Fruit fly (Drosophila melanogaster) Kc167 (cell line): ENCODE data around the gene Tnpo-SR.

ENCODE experiments used
- Myc ChIP-seq: fragments of >200 bp; optimal IDR thresholded peaks from 2 replicates; lab custom pipeline; 2017; ENCODE audit warnings: missing external identifiers
- Sin3A ChIP-seq: fragments of >200 bp; optimal IDR thresholded peaks from 2 replicates; lab custom pipeline; 2018; ENCODE audit warnings: missing external identifiers
- h ChIP-seq: fragments of >200 bp; optimal IDR thresholded peaks from 3 replicates; lab custom pipeline; 2018; ENCODE audit warnings: missing external identifiers
- insv ChIP-seq: fragments of >200 bp; optimal IDR thresholded peaks from 3 replicates; lab custom pipeline; 2018; ENCODE audit warnings: missing external identifiers
- psq ChIP-seq: fragments of >200 bp; optimal IDR thresholded peaks from 2 replicates; lab custom pipeline; 2017; ENCODE audit warnings: missing external identifiers
- ttk ChIP-seq: sonication (Bioruptor generic); optimal IDR thresholded peaks from 2 replicates; lab custom pipeline; 2017; ENCODE audit warnings: missing external identifiers

Gene Tnpo-SR

DNA sequence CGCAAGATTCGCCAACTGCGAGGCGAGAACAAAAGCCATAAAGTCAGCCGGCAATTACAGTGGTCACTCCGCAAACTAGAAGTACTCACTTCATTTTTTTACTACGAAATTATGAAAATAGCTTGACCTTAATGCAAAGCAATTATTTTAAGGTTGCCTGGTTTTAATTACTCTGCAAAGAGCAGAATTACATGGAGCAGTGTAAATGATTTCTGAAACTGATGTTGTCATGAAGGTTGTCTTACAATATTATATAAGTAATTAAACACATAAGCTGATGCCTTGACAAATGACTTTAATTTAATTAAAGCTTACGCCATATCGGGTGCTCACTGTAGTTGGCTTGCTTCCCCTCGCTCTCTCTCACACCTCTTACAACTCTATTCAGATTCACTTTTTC lies 25.5 kb upstream of the Tnpo-SR start:
- TF ChIP-seq ttk: no peak
- no peak for TF ChIP-seq Myc (lab: Kevin White, UChicago)
- TF ChIP-seq psq (lab: Kevin White, UChicago): no peak

DNA sequence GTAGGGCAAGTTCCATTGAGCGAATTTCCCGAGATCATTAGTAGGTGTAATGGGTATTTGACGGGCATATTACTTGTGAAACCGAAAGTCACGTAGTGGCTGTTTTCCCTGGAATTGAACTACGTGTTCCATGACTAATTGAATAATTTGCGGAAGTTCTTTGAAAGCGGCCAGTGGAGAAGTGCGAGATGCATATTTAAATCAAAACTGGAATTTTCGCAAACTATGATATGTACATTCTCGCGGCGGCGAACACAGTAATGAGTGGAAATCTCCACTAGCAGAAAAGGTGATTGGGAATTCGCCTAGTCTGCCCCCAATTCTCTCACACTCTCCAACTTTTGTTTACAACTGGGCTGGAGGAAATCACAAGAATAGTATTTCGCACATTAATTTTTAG lies 24.8 kb upstream of the Tnpo-SR start:
- TF ChIP-seq Sin3A (lab: Kevin White, UChicago): no peak

DNA sequence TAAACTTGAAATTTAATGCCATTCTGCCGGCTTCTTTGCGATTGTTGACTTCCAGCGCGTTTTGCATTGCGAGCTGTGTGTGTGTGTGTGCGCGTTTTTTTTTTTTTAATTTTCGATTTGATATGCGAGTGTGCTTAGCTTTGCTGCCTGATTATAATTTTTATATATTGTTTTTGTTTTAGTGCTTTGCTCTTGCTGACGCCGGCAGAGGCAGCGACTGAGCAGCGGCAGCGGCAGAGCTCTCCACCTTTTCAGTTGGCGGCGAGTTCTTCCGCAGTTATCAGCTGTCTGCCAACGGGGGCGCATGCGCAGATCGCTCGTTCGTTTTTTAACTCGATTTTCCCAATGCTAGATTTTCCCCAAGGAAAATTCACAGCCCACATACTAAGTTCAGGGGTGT lies 24.2 kb upstream of the Tnpo-SR start:
- TF ChIP-seq insv (lab: Kevin White, UChicago) (no peak), Myc (lab: Kevin White, UChicago) (no peak), ttk (no peak), h (lab: Kevin White, UChicago) (no peak), psq (lab: Kevin White, UChicago) (no peak), Sin3A (lab: Kevin White, UChicago) (no peak)

DNA sequence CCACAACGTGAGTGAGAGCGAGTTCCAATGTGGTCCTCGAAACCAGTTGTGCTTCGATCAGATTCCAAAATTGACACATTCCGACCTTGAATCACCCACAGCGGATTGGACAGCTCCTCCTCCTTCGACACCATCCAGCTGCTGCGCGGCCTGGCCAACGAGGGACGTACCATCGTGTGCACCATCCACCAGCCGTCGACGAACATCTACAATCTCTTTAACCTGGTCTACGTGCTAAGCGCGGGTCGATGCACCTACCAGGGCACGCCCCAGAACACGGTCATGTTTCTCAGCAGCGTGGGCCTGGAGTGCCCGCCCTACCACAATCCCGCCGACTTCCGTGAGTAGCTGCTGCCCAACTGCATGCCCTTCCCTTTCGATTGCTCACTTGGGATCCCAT lies 22.2 kb upstream of the Tnpo-SR start:
- TF ChIP-seq h (lab: Kevin White, UChicago): no peak
- no peak for TF ChIP-seq insv (lab: Kevin White, UChicago)
- TF ChIP-seq ttk: no peak
- no peak for TF ChIP-seq psq (lab: Kevin White, UChicago)
- no peak for TF ChIP-seq Sin3A (lab: Kevin White, UChicago)
- TF ChIP-seq Myc (lab: Kevin White, UChicago): no peak

DNA sequence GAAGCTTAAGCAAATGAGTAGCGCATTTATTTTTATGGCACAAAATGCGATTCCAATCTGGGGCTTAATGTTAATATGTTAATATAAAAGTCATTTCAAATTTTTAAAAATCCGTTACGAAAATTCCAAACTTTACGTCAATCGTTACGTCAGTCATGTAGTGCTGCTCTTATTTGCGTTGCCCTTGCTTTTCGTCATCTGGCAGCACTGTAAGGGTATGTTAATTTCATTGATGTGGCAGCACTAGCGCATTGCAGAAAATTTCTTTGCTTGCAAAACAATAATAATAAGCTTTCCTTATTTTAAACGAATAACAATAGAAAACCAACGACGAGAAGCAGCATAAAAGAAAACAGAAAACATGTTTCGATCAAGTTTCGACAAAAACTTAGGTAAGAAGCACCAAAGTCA lies 19.9 kb upstream of the Tnpo-SR start, which contains the start of gene Hrs:
Gene Hrs, plus strand, starts transcription at position 167 of the 411 bp plus-strand sequence.
- no peak for TF ChIP-seq Sin3A (lab: Kevin White, UChicago)
- TF ChIP-seq psq (lab: Kevin White, UChicago): no peak
- TF ChIP-seq Myc (lab: Kevin White, UChicago): no peak
- no peak for TF ChIP-seq ttk
- no peak for TF ChIP-seq insv (lab: Kevin White, UChicago)
- TF ChIP-seq h (lab: Kevin White, UChicago): no peak

DNA sequence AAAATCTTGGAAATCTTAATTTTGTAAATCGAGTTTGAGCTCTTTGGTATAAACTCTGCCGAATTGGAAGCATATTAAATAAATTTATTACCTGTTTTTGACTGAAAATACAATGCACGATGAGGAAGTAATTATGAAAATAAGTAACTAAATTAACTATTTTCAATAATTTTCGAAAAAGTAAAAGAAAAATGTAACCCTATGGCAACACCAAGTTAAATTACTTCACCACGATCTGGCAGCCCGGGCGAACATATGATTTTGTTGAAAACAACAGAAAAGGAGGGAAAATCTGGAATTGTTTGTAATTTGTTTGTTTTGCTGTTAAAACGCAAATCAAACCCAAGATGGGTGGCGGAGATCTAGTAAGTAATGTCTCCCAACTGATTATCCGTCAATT lies 14.9 kb upstream of the Tnpo-SR start, which contains the start of the genes CG9961 and Cwc25:
Gene CG9961, minus strand, starts transcription at position 83 of the 400 bp plus-strand sequence.
Gene Cwc25, plus strand, starts transcription at position 247 of the 400 bp plus-strand sequence.
- TF ChIP-seq insv (lab: Kevin White, UChicago) (no peak), Sin3A (lab: Kevin White, UChicago) (no peak), psq (lab: Kevin White, UChicago) (no peak), ttk (no peak), Myc (lab: Kevin White, UChicago) (no peak), h (lab: Kevin White, UChicago) (no peak)

DNA sequence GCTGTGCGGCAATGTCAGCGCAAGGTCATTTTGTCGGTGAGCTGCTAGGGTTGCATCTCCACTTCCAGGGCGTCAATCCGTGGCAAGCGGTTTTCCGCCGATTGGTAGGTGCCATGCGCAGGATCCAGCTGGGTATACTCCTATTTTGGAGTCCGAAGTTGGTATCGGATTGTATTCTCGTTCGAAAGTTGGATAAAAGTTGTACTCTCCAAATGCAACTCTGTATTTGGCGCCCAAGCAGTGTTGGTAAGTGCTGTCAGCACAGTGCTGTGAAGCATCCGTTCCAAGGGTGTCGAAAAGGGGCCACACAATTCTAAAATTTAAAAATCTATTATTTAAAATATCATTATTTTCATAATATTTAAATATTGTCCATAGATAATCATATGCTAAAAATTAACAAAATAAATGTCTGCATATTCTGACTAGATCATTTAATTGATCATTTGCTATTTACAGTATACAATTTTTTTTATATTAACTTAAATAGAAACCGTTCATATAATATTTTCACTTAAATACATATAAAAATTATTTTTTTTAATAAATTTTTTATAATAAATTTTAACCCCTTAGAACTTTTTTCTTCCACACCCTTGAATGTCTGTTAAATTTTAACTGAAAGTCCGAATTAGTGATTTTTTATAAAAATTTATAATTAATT lies 11.1 kb upstream of the Tnpo-SR start:
- TF ChIP-seq psq (lab: Kevin White, UChicago) (no peak), Sin3A (lab: Kevin White, UChicago) (no peak), ttk (no peak), insv (lab: Kevin White, UChicago) (no peak), h (lab: Kevin White, UChicago) (no peak), Myc (lab: Kevin White, UChicago) (no peak)

DNA sequence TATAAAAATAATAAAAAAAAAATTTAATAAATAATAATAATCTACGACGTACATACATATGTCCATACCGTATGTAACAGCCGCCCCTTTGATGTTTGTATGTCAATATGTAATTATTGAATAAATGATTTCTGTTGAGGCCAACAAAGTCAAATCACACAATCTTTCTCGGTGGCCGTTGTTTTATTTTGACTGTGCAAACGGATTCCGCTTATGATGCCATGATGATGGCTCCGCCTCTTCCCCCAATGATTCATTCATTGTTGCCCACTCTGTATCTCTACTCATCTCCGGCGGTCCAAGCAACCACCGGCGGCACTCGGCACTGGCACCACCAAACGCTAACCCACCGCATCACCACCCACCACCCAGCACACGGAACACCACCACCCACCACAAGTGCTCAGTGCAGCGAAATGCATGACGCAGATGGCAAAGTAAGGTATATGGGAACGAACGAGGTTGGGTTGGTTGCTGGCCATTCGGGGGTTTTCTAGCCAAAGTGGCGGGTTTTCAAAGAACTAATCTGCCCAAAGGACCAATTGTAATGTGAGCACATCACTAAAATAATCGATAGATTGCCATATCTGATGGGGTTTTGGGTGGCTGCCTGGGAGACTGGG lies 10.5 kb upstream of the Tnpo-SR start:
- peak; percentile 23 for TF ChIP-seq ttk
- TF ChIP-seq insv (lab: Kevin White, UChicago): no peak

DNA sequence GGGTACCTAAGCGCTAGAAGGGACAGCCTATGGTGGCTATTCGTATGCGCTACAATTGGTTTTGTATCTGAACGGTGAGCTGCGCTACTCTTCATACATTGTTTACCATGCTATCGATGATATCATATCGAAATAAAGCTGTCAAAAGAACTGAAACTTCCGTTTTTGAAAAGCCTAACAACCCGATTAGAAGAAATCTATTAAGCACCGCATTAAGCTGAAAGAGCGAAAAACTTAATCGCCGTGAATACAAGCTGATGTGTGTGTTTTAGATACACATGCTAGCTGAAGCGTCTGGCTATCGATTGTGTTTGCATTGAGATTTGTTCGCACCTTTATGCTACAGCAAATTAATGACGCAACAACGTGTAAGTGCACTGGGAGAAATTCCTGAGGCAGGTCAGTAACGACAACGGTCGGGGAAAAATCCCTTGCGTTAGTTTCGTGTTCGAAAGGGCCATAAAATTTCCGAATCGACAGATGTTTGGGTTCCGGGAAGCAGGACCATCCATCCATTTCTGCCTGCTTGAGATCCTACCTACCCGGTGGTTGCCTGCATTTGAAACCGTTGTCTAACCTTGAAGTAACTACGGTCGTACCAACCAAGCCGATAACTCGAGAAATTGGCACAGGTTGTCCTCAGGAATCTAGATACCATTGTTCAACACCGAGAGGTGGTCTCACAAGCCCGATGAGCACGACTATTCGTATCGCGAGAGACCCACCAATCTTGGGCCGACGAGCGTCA lies 9.2 kb upstream of the Tnpo-SR start:
- TF ChIP-seq ttk: no peak
- TF ChIP-seq insv (lab: Kevin White, UChicago): no peak
- no peak for TF ChIP-seq h (lab: Kevin White, UChicago)
- TF ChIP-seq Sin3A (lab: Kevin White, UChicago): no peak
- TF ChIP-seq psq (lab: Kevin White, UChicago): no peak
- TF ChIP-seq Myc (lab: Kevin White, UChicago): no peak

DNA sequence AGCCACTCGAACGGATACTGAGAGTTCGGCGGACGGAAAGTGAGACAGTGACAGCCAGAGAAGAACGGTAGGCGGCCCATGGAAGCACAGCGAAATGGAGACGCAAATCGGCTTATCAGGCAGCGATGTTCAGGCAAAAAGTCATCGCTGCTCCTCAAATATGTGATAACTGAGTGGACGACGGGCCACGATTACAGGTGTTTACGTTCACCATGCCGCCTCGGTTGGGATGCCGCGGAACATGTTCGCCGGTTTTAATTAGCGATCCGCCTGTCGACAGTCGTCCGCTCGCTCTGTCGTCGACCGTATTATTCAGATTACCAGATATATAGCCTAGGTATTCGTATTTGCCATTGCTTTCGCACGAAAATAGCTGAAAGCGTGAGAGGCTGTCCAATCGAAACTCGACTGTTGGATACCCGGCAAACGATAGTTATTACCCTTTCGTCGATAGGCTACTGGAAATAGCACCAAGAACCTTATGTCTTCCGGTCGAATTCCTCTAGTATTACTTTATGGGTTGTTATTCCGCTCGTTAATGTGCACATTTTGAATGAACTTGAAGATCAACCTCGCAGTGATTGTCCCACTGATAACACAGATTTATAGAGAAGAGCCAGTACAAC lies 8.5 kb upstream of the Tnpo-SR start:
- TF ChIP-seq h (lab: Kevin White, UChicago): no peak
- TF ChIP-seq Myc (lab: Kevin White, UChicago): no peak
- no peak for TF ChIP-seq ttk
- TF ChIP-seq Sin3A (lab: Kevin White, UChicago): no peak
- TF ChIP-seq psq (lab: Kevin White, UChicago): no peak
- no peak for TF ChIP-seq insv (lab: Kevin White, UChicago)

DNA sequence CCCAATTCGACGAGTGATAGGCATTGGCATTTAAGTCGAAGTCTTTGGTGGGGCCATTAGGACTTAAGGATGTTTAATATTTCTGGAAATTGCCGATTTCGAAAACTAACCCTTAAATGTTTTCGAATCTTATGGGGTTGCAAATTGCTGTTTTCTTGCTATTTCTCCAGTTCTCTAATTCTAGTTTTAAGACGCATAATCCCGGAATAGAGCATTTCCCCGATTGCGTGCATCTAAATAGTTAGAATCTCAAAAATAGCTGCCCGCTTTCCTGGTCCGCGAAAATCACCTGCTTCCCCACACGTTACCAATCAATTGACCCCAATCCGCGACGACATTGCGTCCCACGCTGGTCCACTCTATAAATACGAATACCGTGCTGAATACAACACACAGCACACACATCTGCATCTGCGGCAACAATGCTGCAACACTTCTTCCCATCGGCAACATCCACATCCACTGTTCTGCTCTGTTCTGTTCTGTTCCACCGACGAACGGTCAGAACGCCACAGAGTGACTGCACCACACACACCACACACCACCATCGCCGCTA lies 7.7 kb upstream of the Tnpo-SR start, which contains the start of gene Bacc:
Gene Bacc, plus strand, starts transcription at position 542 of the 556 bp plus-strand sequence.
- TF ChIP-seq Myc (lab: Kevin White, UChicago): no peak
- TF ChIP-seq Sin3A (lab: Kevin White, UChicago): no peak
- TF ChIP-seq h (lab: Kevin White, UChicago): no peak
- TF ChIP-seq ttk: no peak
- TF ChIP-seq psq (lab: Kevin White, UChicago): no peak
